Worm (Caenorhabditis elegans): ENCODE data around the gene reps-1.

DNA sequence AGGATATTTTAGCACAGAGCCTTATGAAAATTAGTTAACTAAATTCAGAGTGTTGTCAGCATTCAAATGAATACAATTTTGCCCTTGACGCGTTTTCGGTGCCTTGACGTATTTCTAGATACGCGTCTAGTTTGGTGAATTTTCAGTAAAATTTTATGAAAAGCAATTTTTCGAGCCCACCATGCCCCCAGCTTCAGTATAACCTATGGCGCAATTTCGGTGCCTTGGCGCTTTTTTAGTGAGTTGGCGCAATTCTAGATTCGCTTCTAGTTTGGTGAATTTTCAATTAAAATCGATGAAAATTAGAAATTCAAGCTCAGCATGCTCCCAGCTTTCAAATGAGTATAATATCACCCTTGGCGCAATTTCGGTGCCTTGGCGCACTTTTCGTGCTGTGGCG lies 22.9 kb upstream of the reps-1 start:
- no peak for TF ChIP-seq ztf-29 (GFP tag; IDR thresholded peaks at IDR 0.05)
- no peak for TF ChIP-seq flt-1 (GFP tag; IDR thresholded peaks at IDR 0.05)
- TF ChIP-seq T22C8.4 (GFP tag; IDR thresholded peaks at IDR 0.05) = no peak
- TF ChIP-seq ref-1 (GFP tag; conservative IDR thresholded peaks at IDR 0.05) = no peak
- TF ChIP-seq klf-2 (GFP tag; conservative IDR thresholded peaks at IDR 0.05) = no peak
- no peak for TF ChIP-seq tab-1 (GFP tag; IDR thresholded peaks at IDR 0.05)
- no peak for TF ChIP-seq cog-1 (tag; optimal IDR thresholded peaks at IDR 0.05)
- TF ChIP-seq med-1 (GFP tag; optimal IDR thresholded peaks at IDR 0.05; ENCODE audit: insufficient read depth) = no peak
- TF ChIP-seq ztf-23 (GFP tag; IDR thresholded peaks at IDR 0.05) = no peak
